Fruit fly (Drosophila melanogaster): ENCODE data around the gene D19B.

Gene D19B

DNA sequence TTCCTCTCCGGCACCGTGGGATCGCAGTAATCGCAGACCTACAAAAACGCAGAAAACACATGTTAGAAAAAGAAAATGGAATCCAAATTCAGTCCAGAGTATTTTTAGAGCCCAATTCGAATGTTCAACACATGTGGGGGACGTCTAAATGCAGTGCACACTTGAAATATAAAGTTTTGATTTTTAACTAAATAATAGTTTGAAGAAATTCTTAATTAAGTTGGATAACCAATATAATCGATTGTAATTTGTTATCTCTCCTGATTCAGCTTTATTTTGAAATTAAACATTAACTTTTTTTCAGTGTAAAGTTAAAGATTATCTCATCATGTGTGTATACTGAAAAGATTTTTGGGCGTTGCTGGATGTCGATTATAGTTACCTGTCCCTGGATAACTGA, 32.5 kb upstream of the D19B start (continued):
- TF ChIP-seq pb (GFP tag; optimal IDR thresholded peaks at IDR 0.05) (no peak), fu2 (GFP tag; optimal IDR thresholded peaks at IDR 0.05) (no peak), Dip3 (GFP tag; optimal IDR thresholded peaks at IDR 0.05) (no peak), fru (optimal IDR thresholded peaks at IDR 0.05) (no peak), CG11695 (GFP tag; IDR thresholded peaks at IDR 0.05) (peak; percentile 70), CG6254 (GFP tag; optimal IDR thresholded peaks at IDR 0.05) (peak; percentile 50), CG13424 (tag; optimal IDR thresholded peaks at IDR 0.05) (peak; percentile 71), Neu2 (GFP tag; optimal IDR thresholded peaks at IDR 0.05; ENCODE audit: borderline replicate concordance) (no peak), CG10959 (GFP tag; IDR thresholded peaks at IDR 0.05) (peak; percentile 66; the same call in 1 of the 2 replicates), CG4707 (GFP tag; optimal IDR thresholded peaks at IDR 0.05) (peak; percentile 45), Scr (GFP tag; IDR thresholded peaks at IDR 0.05; ENCODE audit: partially characterized antibody) (no peak), CG7372 (GFP tag; IDR thresholded peaks at IDR 0.05) (peak; percentile 34; the same call in 1 of the 2 replicates), CG7928 (GFP tag; optimal IDR thresholded peaks at IDR 0.05) (no peak), CG12236 (GFP tag; optimal IDR thresholded peaks at IDR 0.05) (peak; percentile 28), esg (GFP tag; conservative IDR thresholded peaks at IDR 0.05) (peak; percentile 66), CG31365 (tag; optimal IDR thresholded peaks at IDR 0.05) (no peak), bcd (GFP tag; optimal IDR thresholded peaks at IDR 0.05) (peak; percentile 36), D19B (GFP tag; optimal IDR thresholded peaks at IDR 0.05) (no peak), CG2116 (GFP tag; optimal IDR thresholded peaks at IDR 0.05) (peak; percentile 22), CG14860 (GFP tag; IDR thresholded peaks at IDR 0.05; ENCODE audit: partially characterized antibody) (no peak), Dfd (GFP tag; optimal IDR thresholded peaks at IDR 0.05) (no peak), gfzf (GFP tag; optimal IDR thresholded peaks at IDR 0.05) (no peak), CG9797 (GFP tag; optimal IDR thresholded peaks at IDR 0.05) (no peak), CG17802 (tag; optimal IDR thresholded peaks at IDR 0.05) (peak; percentile 16), vvl (GFP tag; IDR thresholded peaks at IDR 0.05) (peak; percentile 93), dm (GFP tag; optimal IDR thresholded peaks at IDR 0.05) (peak; percentile 19), Ssrp (tag; optimal IDR thresholded peaks at IDR 0.05) (peak; percentile 83), zen2 (GFP tag; IDR thresholded peaks at IDR 0.05; ENCODE audit: partially characterized antibody) (no peak), CG15696 (tag; optimal IDR thresholded peaks at IDR 0.05) (peak; percentile 55), dati (GFP tag; IDR thresholded peaks at IDR 0.05) (0 out of 2 replicates have a peak, but pooled peaks have one; percentile 38), CG3407 (GFP tag; optimal IDR thresholded peaks at IDR 0.05) (peak; percentile 29), slbo (GFP tag; IDR thresholded peaks at IDR 0.05) (peak; percentile 41; the same call in 1 of the 2 replicates), slp2 (GFP tag; optimal IDR thresholded peaks at IDR 0.05) (peak; percentile 49), Oli (tag; optimal IDR thresholded peaks at IDR 0.05) (peak; percentile 77), inv (GFP tag; IDR thresholded peaks at IDR 0.05; ENCODE audit: partially characterized antibody) (no peak), peb (GFP tag; IDR thresholded peaks at IDR 0.05) (peak; percentile 70), crol (GFP tag; IDR thresholded peaks at IDR 0.05) (no peak), org-1 (GFP tag; optimal IDR thresholded peaks at IDR 0.05) (peak; percentile 39), CG11456 (GFP tag; IDR thresholded peaks at IDR 0.05) (no peak), knrl (GFP tag; IDR thresholded peaks at IDR 0.05; ENCODE audit: partially characterized antibody) (no peak), CG18619 (GFP tag; optimal IDR thresholded peaks at IDR 0.05) (peak; percentile 27), trh (GFP tag; optimal IDR thresholded peaks at IDR 0.05) (peak; percentile 19), slou (GFP tag; optimal IDR thresholded peaks at IDR 0.05) (no peak), CG3163 (GFP tag; optimal IDR thresholded peaks at IDR 0.05) (no peak), C15 (GFP tag; IDR thresholded peaks at IDR 0.05) (0 out of 3 replicates have a peak, but pooled peaks have one; percentile 29), Rfx (GFP tag; IDR thresholded peaks at IDR 0.05) (no peak), CoRest (tag; optimal IDR thresholded peaks at IDR 0.05) (peak; percentile 72), PHDP (tag; optimal IDR thresholded peaks at IDR 0.05) (peak; percentile 69), so (GFP tag; IDR thresholded peaks at IDR 0.05) (0 out of 3 replicates have a peak, but pooled peaks have one; percentile 28), CG2875 (GFP tag; optimal IDR thresholded peaks at IDR 0.05) (peak; percentile 50), Tbp (GFP tag; optimal IDR thresholded peaks at IDR 0.05) (no peak)

Measured in whole organism, embryonic.